Worm (Caenorhabditis elegans): ENCODE data around the gene H42K12.3.

H42K12.3 gene

ce11 chrX:1292894-1293293 is 18.3 kb upstream of the H42K12.3 start:
- TF ChIP-seq unc-62 (GFP tag; optimal IDR thresholded peaks at IDR 0.05 in 1 of 2) = peak in 1 of 2 experiments; percentile 80
- no peak for TF ChIP-seq unc-62 (tag; optimal IDR thresholded peaks at IDR 0.05)
- no peak for TF ChIP-seq hif-1 (tag; optimal IDR thresholded peaks at IDR 0.05)

ce11 chrX:1293471-1293870 is 17.7 kb upstream of the H42K12.3 start:
- TF ChIP-seq aha-1 (tag) = peak; percentile 91
- TF ChIP-seq T26A8.4 (GFP tag; IDR thresholded peaks at IDR 0.05) = no peak

- TF ChIP-seq lim-7 (GFP tag; IDR thresholded peaks at IDR 0.05) = no peak
- TF ChIP-seq F49E8.2 (tag; optimal IDR thresholded peaks at IDR 0.05; ENCODE audit: borderline replicate concordance) = no peak
- TF ChIP-seq daf-8 (GFP tag; IDR thresholded peaks at IDR 0.05) = no peak
- no peak for TF ChIP-seq ceh-32 (tag; optimal IDR thresholded peaks at IDR 0.05; ENCODE audit: poor library complexity)
- TF ChIP-seq T20F7.1 (GFP tag; optimal IDR thresholded peaks at IDR 0.05) = no peak
- no peak for TF ChIP-seq php-3 (GFP tag; IDR thresholded peaks at IDR 0.05)
- peak; percentile 50 for TF ChIP-seq aha-1 (tag)
These were observed 16.4 kb upstream of the H42K12.3 start, which contains the start of gene dop-4 for ce11 chrX:1294607-1295303. Gene dop-4 (plus strand): TSS chrX:1295253.

ce11 chrX:1295713-1296112 is 15.5 kb upstream of the H42K12.3 start:
- peak in 1 of 2 experiments; percentile 94 for TF ChIP-seq unc-62 (GFP tag; optimal IDR thresholded peaks at IDR 0.05 in 1 of 2)
- TF ChIP-seq unc-62 (tag; optimal IDR thresholded peaks at IDR 0.05) = no peak
- TF ChIP-seq nhr-28 (tag; optimal IDR thresholded peaks at IDR 0.05) = no peak
- TF ChIP-seq cey-2 (tag; optimal IDR thresholded peaks at IDR 0.05; ENCODE audit: borderline replicate concordance, insufficient read depth) = no peak
- no peak for TF ChIP-seq T26A8.4 (GFP tag; IDR thresholded peaks at IDR 0.05)

- TF ChIP-seq snpc-4 (tag; optimal IDR thresholded peaks at IDR 0.05) = no peak
- TF ChIP-seq nhr-10 (tag; optimal IDR thresholded peaks at IDR 0.05) = no peak
- no peak for TF ChIP-seq daf-19 (GFP tag; conservative IDR thresholded peaks at IDR 0.05)
- peak; percentile 33 for TF ChIP-seq aha-1 (tag)
- no peak for TF ChIP-seq nhr-76 (tag; optimal IDR thresholded peaks at IDR 0.05)
These were observed 11.3 kb upstream of the H42K12.3 start, which contains the start of gene inso-1 for ce11 chrX:1299849-1300248. Gene inso-1 (plus strand): TSS chrX:1300149.

- peak; percentile 96 for TF ChIP-seq aha-1 (tag)
- peak; percentile 61; the same call in 1 of the 2 replicates for TF ChIP-seq T26A8.4 (GFP tag; IDR thresholded peaks at IDR 0.05)
- TF ChIP-seq nhr-10 (tag; optimal IDR thresholded peaks at IDR 0.05) = no peak
- TF ChIP-seq dpl-1 (GFP tag; optimal IDR thresholded peaks at IDR 0.05) = peak; percentile 62
- peak; percentile 83 for TF ChIP-seq egl-43 (GFP tag; IDR thresholded peaks at IDR 0.05)
- TF ChIP-seq nhr-28 (tag; optimal IDR thresholded peaks at IDR 0.05) = peak; percentile 62
- TF ChIP-seq sdz-12 (GFP tag; optimal IDR thresholded peaks at IDR 0.05) = no peak
- TF ChIP-seq Y105C5A.15 (GFP tag; IDR thresholded peaks at IDR 0.05) = no peak
- peak; percentile 33 for TF ChIP-seq F37D6.2 (tag; optimal IDR thresholded peaks at IDR 0.05)
- TF ChIP-seq R02D3.7 (tag; optimal IDR thresholded peaks at IDR 0.05) = no peak
- no peak for TF ChIP-seq F26F4.8 (GFP tag; conservative IDR thresholded peaks at IDR 0.05)
- peak in 1 of 2 experiments; percentile 46; a peak in 1 of 4 replicates for TF ChIP-seq madf-5 (GFP tag; IDR thresholded peaks at IDR 0.05)
- TF ChIP-seq jun-1 (tag; optimal IDR thresholded peaks at IDR 0.05) = no peak
- no peak for TF ChIP-seq unc-130 (GFP tag; optimal IDR thresholded peaks at IDR 0.05)
- TF ChIP-seq ceh-20 (GFP tag; IDR thresholded peaks at IDR 0.05) = peak; percentile 19; the same call in 1 of the 2 replicates
- no peak for TF ChIP-seq nhr-42 (GFP tag; IDR thresholded peaks at IDR 0.05)
- no peak for TF ChIP-seq zip-11 (GFP tag; IDR thresholded peaks at IDR 0.05)
- no peak for TF ChIP-seq vab-7 (GFP tag; IDR thresholded peaks at IDR 0.05)
- no peak for TF ChIP-seq Y5F2A.4 (GFP tag; optimal IDR thresholded peaks at IDR 0.05)
- no peak for TF ChIP-seq fos-1 (tag; optimal IDR thresholded peaks at IDR 0.05)
- peak; percentile 69 for TF ChIP-seq ctbp-1 (GFP tag; IDR thresholded peaks at IDR 0.05)
- peak in 1 of 2 experiments; percentile 64 for TF ChIP-seq mdl-1 (tag; optimal IDR thresholded peaks at IDR 0.05)
- peak; percentile 61 for TF ChIP-seq duxl-1 (tag; optimal IDR thresholded peaks at IDR 0.05; ENCODE audit: poor library complexity)
- no peak for TF ChIP-seq lin-1 (GFP tag; IDR thresholded peaks at IDR 0.05)
- TF ChIP-seq nhr-25 (tag; optimal IDR thresholded peaks at IDR 0.05; ENCODE audit: borderline replicate concordance, insufficient read depth) = no peak
- TF ChIP-seq hlh-11 (tag; optimal IDR thresholded peaks at IDR 0.05) = peak; percentile 92
- TF ChIP-seq F49E8.2 (tag; optimal IDR thresholded peaks at IDR 0.05; ENCODE audit: borderline replicate concordance) = no peak
These were observed 8.9 kb upstream of the H42K12.3 start for ce11 chrX:1302267-1302666.

All from whole organism, L4 larva.